Fruit fly (Drosophila melanogaster): ENCODE measurements around the gene CG8086.
A peak's percentile ranks its signal among the peaks of the same experiment; 100 is the strongest.

Gene CG8086

DNA sequence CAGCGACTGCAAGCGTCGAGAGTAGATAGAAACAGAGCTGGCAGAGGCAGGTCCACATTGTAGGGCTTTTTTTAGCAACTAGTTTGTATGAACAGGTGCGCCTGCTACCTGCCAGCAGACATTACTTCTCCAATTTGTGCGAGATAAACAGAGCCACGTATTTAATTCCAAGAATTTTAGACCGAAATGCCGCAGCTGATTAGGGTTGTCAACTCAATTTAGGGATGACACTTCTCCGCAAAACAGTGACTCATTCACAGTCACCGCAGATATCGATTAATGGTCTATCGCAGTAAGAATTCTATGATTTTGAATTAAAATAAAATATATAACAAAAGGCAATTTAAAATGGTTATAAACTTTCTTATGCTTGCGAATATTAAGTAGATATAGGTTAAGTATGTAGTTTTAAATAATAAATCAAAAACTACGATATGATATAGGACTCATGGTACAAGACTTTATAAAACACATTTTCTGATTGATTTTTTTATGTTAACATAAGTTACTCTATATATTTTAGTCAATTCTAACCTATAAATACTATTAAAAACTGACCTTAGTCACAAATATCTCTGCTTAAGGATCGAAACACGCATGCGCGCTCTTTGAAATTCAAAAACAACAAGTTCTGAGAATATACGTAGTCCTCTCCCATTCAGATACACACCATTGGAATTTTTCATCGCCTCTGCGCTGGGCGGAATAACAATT lies 45.6 kb upstream of the CG8086 start, which contains the start of the genes wol and Scgalpha (continued):
- TF ChIP-seq CG14050 (GFP tag; IDR thresholded peaks at IDR 0.05) (no peak), caup (GFP tag; optimal IDR thresholded peaks at IDR 0.05; ENCODE audit: severe bottlenecking) (no peak), CG11456 (GFP tag; IDR thresholded peaks at IDR 0.05) (no peak), ERR (GFP tag; optimal IDR thresholded peaks at IDR 0.05) (no peak), pros (GFP tag; optimal IDR thresholded peaks at IDR 0.05) (no peak), Hr51 (GFP tag; optimal IDR thresholded peaks at IDR 0.05) (no peak), stwl (tag; optimal IDR thresholded peaks at IDR 0.05) (peak; percentile 63), HLH3B (GFP tag; IDR thresholded peaks at IDR 0.05) (no peak), CG17359 (tag; optimal IDR thresholded peaks at IDR 0.05) (no peak), ci (GFP tag; IDR thresholded peaks at IDR 0.05) (no peak; the same call in 2 of the 3 replicates), Hr39 (optimal IDR thresholded peaks at IDR 0.05) (no peak), CG4360 (GFP tag; IDR thresholded peaks at IDR 0.05) (0 out of 2 replicates have a peak, but pooled peaks have one; percentile 8), PHDP (tag; optimal IDR thresholded peaks at IDR 0.05) (no peak), Aef1 (GFP tag; IDR thresholded peaks at IDR 0.05) (no peak), tx (GFP tag; optimal IDR thresholded peaks at IDR 0.05) (no peak), CG8359 (GFP tag; optimal IDR thresholded peaks at IDR 0.05; ENCODE audit: borderline replicate concordance) (no peak), da (GFP tag; optimal IDR thresholded peaks at IDR 0.05) (no peak), CG11247 (GFP tag; IDR thresholded peaks at IDR 0.05) (no peak), E2f2 (GFP tag; IDR thresholded peaks at IDR 0.05) (peak; percentile 73), CG3995 (GFP tag; optimal IDR thresholded peaks at IDR 0.05) (peak; percentile 98), NfI (GFP tag; optimal IDR thresholded peaks at IDR 0.05) (no peak), ham (GFP tag; IDR thresholded peaks at IDR 0.05) (no peak), hth (optimal IDR thresholded peaks at IDR 0.05) (no peak), CG13287 (GFP tag; IDR thresholded peaks at IDR 0.05; ENCODE audit: partially characterized antibody) (peak; percentile 71), Sox102F (GFP tag; optimal IDR thresholded peaks at IDR 0.05) (no peak), Dip2 (GFP tag; IDR thresholded peaks at IDR 0.05) (no peak), CG7963 (GFP tag; IDR thresholded peaks at IDR 0.05; ENCODE audit: partially characterized antibody) (no peak), MESR4 (GFP tag; optimal IDR thresholded peaks at IDR 0.05) (peak; percentile 66), bab2 (GFP tag; optimal IDR thresholded peaks at IDR 0.05) (no peak), MTF-1 (GFP tag; optimal IDR thresholded peaks at IDR 0.05; ENCODE audit: borderline replicate concordance) (no peak), Antp (GFP tag; optimal IDR thresholded peaks at IDR 0.05) (no peak), twi (tag; optimal IDR thresholded peaks at IDR 0.05) (no peak), prd (optimal IDR thresholded peaks at IDR 0.05) (no peak), prd (GFP tag; IDR thresholded peaks at IDR 0.05) (no peak), Doc3 (GFP tag; IDR thresholded peaks at IDR 0.05; ENCODE audit: partially characterized antibody) (peak; percentile 52; the same call in 2 of the 3 replicates), usp (GFP tag; optimal IDR thresholded peaks at IDR 0.05) (no peak), Deaf1 (tag; optimal IDR thresholded peaks at IDR 0.05) (no peak), dpn (GFP tag; optimal IDR thresholded peaks at IDR 0.05) (no peak), E2f1 (GFP tag; IDR thresholded peaks at IDR 0.05) (no peak), dati (GFP tag; IDR thresholded peaks at IDR 0.05) (no peak), pum (GFP tag; optimal IDR thresholded peaks at IDR 0.05) (no peak), seq (GFP tag; IDR thresholded peaks at IDR 0.05) (no peak), croc (GFP tag; conservative IDR thresholded peaks at IDR 0.05) (no peak), slou (GFP tag; optimal IDR thresholded peaks at IDR 0.05) (no peak), Hsf (GFP tag; optimal IDR thresholded peaks at IDR 0.05) (no peak), kni (GFP tag; optimal IDR thresholded peaks at IDR 0.05) (no peak), CG3407 (GFP tag; optimal IDR thresholded peaks at IDR 0.05) (no peak), CG6765 (GFP tag; optimal IDR thresholded peaks at IDR 0.05) (no peak), tap (tag; optimal IDR thresholded peaks at IDR 0.05) (no peak), CG10543 (GFP tag; optimal IDR thresholded peaks at IDR 0.05) (peak; percentile 16), CG42726 (GFP tag; IDR thresholded peaks at IDR 0.05; ENCODE audit: partially characterized antibody) (peak; percentile 55; the same call in 1 of the 2 replicates)

All from whole organism, embryonic.